Worm (Caenorhabditis elegans): ENCODE results near the gene Y67D8A.2.
A peak's percentile ranks its signal among the peaks of the same experiment; 100 is the strongest.

Gene Y67D8A.2

ce11 chrIV:3294553-3295185 lies 72.4 kb downstream of the Y67D8A.2 start, which contains the start of gene W08E12.7 (continued):
- peak; percentile 57 for TF ChIP-seq F13H6.1 (tag; optimal IDR thresholded peaks at IDR 0.05)
- TF ChIP-seq unc-3 (GFP tag; conservative IDR thresholded peaks at IDR 0.05), result peak; percentile 49
- peak; percentile 60 for TF ChIP-seq unc-3 (tag; optimal IDR thresholded peaks at IDR 0.05)
- TF ChIP-seq hlh-30 (tag; optimal IDR thresholded peaks at IDR 0.05; ENCODE audit: insufficient read depth), result peak; percentile 85
- no peak for TF ChIP-seq mec-3 (tag; optimal IDR thresholded peaks at IDR 0.05; ENCODE audit: borderline replicate concordance)
- peak; percentile 42 for TF ChIP-seq eyg-1 (tag; optimal IDR thresholded peaks at IDR 0.05)
- TF ChIP-seq pqm-1 (tag; optimal IDR thresholded peaks at IDR 0.05), result peak; percentile 25
- TF ChIP-seq C38D4.7 (GFP tag; optimal IDR thresholded peaks at IDR 0.05), result peak; percentile 5
- TF ChIP-seq che-1 (tag; optimal IDR thresholded peaks at IDR 0.05), result peak; percentile 25
- no peak for TF ChIP-seq fkh-6 (tag; optimal IDR thresholded peaks at IDR 0.05)
- TF ChIP-seq lim-6 (tag; optimal IDR thresholded peaks at IDR 0.05), result no peak
- TF ChIP-seq sox-2 (GFP tag; IDR thresholded peaks at IDR 0.05), result peak; percentile 49
- peak; percentile 25 for TF ChIP-seq ahr-1 (tag; optimal IDR thresholded peaks at IDR 0.05)
- TF ChIP-seq hlh-15 (tag; optimal IDR thresholded peaks at IDR 0.05), result peak; percentile 41
- TF ChIP-seq pag-3 (tag; optimal IDR thresholded peaks at IDR 0.05; ENCODE audit: borderline replicate concordance), result no peak
- no peak for TF ChIP-seq odd-2 (tag; optimal IDR thresholded peaks at IDR 0.05)
- peak; percentile 72 for TF ChIP-seq ceh-2 (tag; optimal IDR thresholded peaks at IDR 0.05)
- TF ChIP-seq hlh-8 (tag; optimal IDR thresholded peaks at IDR 0.05), result peak; percentile 84
- TF ChIP-seq dve-1 (tag; optimal IDR thresholded peaks at IDR 0.05), result peak; percentile 74
- TF ChIP-seq nhr-11 (tag; optimal IDR thresholded peaks at IDR 0.05), result no peak
- TF ChIP-seq rnt-1 (tag; optimal IDR thresholded peaks at IDR 0.05), result peak; percentile 86
- no peak for TF ChIP-seq ceh-9 (tag; optimal IDR thresholded peaks at IDR 0.05)
- peak; percentile 21 for TF ChIP-seq ceh-24 (tag; optimal IDR thresholded peaks at IDR 0.05)
- TF ChIP-seq unc-42 (tag; optimal IDR thresholded peaks at IDR 0.05), result peak; percentile 72
- peak; percentile 36 for TF ChIP-seq pros-1 (tag; optimal IDR thresholded peaks at IDR 0.05)
- TF ChIP-seq npax-4 (tag; optimal IDR thresholded peaks at IDR 0.05), result peak; percentile 4
- peak; percentile 41 for TF ChIP-seq ztf-16 (tag; optimal IDR thresholded peaks at IDR 0.05)
- peak; percentile 17 for TF ChIP-seq T23F11.4 (GFP tag; optimal IDR thresholded peaks at IDR 0.05)
- no peak for TF ChIP-seq elt-4 (tag; optimal IDR thresholded peaks at IDR 0.05)
- TF ChIP-seq C08G9.2 (tag; optimal IDR thresholded peaks at IDR 0.05), result peak; percentile 65
- peak; percentile 78 for TF ChIP-seq ceh-14 (tag; optimal IDR thresholded peaks at IDR 0.05)
- TF ChIP-seq syd-9 (tag; optimal IDR thresholded peaks at IDR 0.05), result peak; percentile 35
- peak; percentile 94 for TF ChIP-seq ceh-31 (tag; optimal IDR thresholded peaks at IDR 0.05)
- no peak for TF ChIP-seq ceh-22 (tag; optimal IDR thresholded peaks at IDR 0.05)
- peak; percentile 79 for TF ChIP-seq elt-2 (tag; optimal IDR thresholded peaks at IDR 0.05)
- TF ChIP-seq ceh-18 (tag; optimal IDR thresholded peaks at IDR 0.05), result peak; percentile 87
- TF ChIP-seq ceh-48 (tag; optimal IDR thresholded peaks at IDR 0.05), result peak; percentile 22
- TF ChIP-seq nfya-1 (tag; optimal IDR thresholded peaks at IDR 0.05), result peak; percentile 89
- TF ChIP-seq nhr-232 (tag; optimal IDR thresholded peaks at IDR 0.05), result no peak
- no peak for TF ChIP-seq fkh-10 (GFP tag; optimal IDR thresholded peaks at IDR 0.05)

DNA sequence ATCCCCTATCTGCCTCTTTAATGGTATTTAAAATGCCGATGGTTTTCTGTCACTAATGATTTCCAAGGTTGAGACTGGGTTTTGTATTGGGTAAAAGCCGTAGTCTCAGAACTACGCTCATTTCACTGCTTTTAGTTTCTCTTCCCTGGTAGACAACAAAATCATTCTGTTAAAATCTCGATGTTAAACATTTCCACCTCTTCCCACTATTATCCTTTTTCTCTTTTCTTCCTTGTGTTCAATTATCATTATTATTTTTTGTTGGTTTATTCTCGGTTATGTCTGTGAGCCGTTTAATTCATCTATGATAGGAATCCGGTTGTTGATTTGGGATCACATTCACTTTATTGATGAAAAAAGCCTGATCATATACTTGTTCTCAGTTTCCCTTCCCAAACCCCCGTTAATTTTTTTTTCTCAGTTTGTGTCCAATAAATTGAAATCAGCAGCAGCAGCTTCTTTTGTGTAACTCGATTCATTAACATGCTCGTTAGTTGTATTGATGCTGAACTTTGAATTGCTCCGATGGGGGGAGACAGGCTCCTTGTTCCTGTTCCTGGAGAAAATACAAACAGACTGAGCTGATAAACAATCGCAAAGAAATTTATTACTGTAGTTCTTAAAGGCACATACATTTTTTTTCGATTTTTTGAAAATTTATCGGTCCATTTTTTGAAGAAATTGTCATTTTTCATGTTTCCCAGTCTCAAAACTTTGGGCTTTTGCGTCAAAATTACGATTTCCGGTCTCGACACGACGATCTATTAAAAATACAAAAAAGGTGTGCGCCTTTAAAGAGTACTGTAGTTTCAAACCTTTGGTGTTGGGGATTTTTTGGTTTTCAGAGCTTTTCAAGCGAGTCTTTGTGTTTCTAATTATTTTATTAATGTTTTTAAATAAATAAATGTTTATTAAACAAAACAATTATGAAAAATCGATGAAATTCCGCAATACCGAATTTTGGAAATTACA lies 74.6 kb downstream of the Y67D8A.2 start:
- TF ChIP-seq ceh-24 (tag; optimal IDR thresholded peaks at IDR 0.05) (no peak), ceh-9 (tag; optimal IDR thresholded peaks at IDR 0.05) (no peak), Y22D7AL.16 (tag; optimal IDR thresholded peaks at IDR 0.05) (no peak), hlh-6 (tag; optimal IDR thresholded peaks at IDR 0.05) (no peak), pqm-1 (tag; optimal IDR thresholded peaks at IDR 0.05) (no peak), sox-4 (tag; optimal IDR thresholded peaks at IDR 0.05) (no peak), unc-42 (tag; optimal IDR thresholded peaks at IDR 0.05) (no peak), nhr-11 (tag; optimal IDR thresholded peaks at IDR 0.05) (no peak), pha-2 (tag; optimal IDR thresholded peaks at IDR 0.05) (no peak), ceh-6 (GFP tag; optimal IDR thresholded peaks at IDR 0.05) (no peak), unc-86 (tag; optimal IDR thresholded peaks at IDR 0.05) (no peak), ttx-3 (tag; optimal IDR thresholded peaks at IDR 0.05) (no peak), madf-2 (tag; optimal IDR thresholded peaks at IDR 0.05) (no peak), ceh-14 (tag; optimal IDR thresholded peaks at IDR 0.05) (no peak), C38D4.7 (GFP tag; optimal IDR thresholded peaks at IDR 0.05) (no peak), unc-3 (GFP tag; conservative IDR thresholded peaks at IDR 0.05) (no peak), unc-3 (tag; optimal IDR thresholded peaks at IDR 0.05) (no peak), hlh-30 (tag; optimal IDR thresholded peaks at IDR 0.05; ENCODE audit: insufficient read depth) (no peak), hlh-15 (tag; optimal IDR thresholded peaks at IDR 0.05) (no peak)

Data from whole organism, late embryonic.